Worm (Caenorhabditis elegans) whole organism, early embryonic: Measurements from ENCODE around the gene str-146.

ENCODE experiments used
- ama-1 ChIP-seq: fragments of 150-350 bp; optimal IDR thresholded peaks from 2 replicates; lab custom pipeline; 2014
- hmbx-1 ChIP-seq: sonication (generic microtip); optimal IDR thresholded peaks from 2 replicates; lab custom pipeline; 2016; ENCODE audit warnings: mild to moderate bottlenecking, missing genetic modification characterization, missing compliant biosample characterization
- pes-1 ChIP-seq: fragments of 200-800 bp; sonication (Bioruptor generic); IDR thresholded peaks from 2 replicates; pipeline ENCODE4 v1.3.6; 2022; ENCODE audit warnings: missing genetic modification reagents, missing genetic modification characterization, missing compliant biosample characterization
- tbx-37 ChIP-seq: fragments of 200-800 bp; sonication (Bioruptor generic); conservative IDR thresholded peaks from 2 replicates; pipeline ENCODE4 v1.3.6; 2022; ENCODE audit warnings: missing genetic modification reagents, missing genetic modification characterization, missing compliant biosample characterization

ce11 chrV:8102960-8103359 lies 7.7 kb upstream of the str-146 start, which contains the start of gene str-90:
- TF ChIP-seq ama-1 (lab: Kevin White, UChicago) = no peak
- no peak for TF ChIP-seq tbx-37 (GFP tag; lab: Robert Waterston, UW)
- no peak for TF ChIP-seq hmbx-1
- no peak for TF ChIP-seq pes-1
